Worm (Caenorhabditis elegans) whole organism, mixed stage, embryonic: ENCODE measurements around the gene R09A8.1.

Source experiments
- ces-1 ChIP-seq: fragments of 150-350 bp; optimal IDR thresholded peaks from 2 replicates; lab custom pipeline; 2014; ENCODE audit warnings: missing biosample characterization, missing genetic modification reagents, missing genetic modification characterization
- drap-1 ChIP-seq: fragments of 200-800 bp; sonication (Bioruptor generic); optimal IDR thresholded peaks from 3 replicates; lab custom pipeline; 2018; ENCODE audit warnings: mild to moderate bottlenecking, missing genetic modification characterization, missing compliant biosample characterization
- elt-3 ChIP-seq: fragments of 150-350 bp; optimal IDR thresholded peaks from 2 replicates; lab custom pipeline; 2014; ENCODE audit warnings: missing biosample characterization, missing genetic modification characterization
- hlh-1 ChIP-seq: fragments of 150-350 bp; optimal IDR thresholded peaks from 2 replicates; lab custom pipeline; 2014; ENCODE audit warnings: missing biosample characterization, missing genetic modification reagents, missing genetic modification characterization
- lin-13 ChIP-seq: fragments of 150-350 bp; optimal IDR thresholded peaks from 2 replicates; lab custom pipeline; 2014; ENCODE audit warnings: missing biosample characterization, missing genetic modification characterization
- lsy-2 ChIP-seq: fragments of 150-350 bp; optimal IDR thresholded peaks from 2 replicates; lab custom pipeline; 2014; ENCODE audit warnings: missing biosample characterization, missing genetic modification characterization
- mep-1 ChIP-seq: fragments of 150-350 bp; optimal IDR thresholded peaks from 2 replicates; lab custom pipeline; 2017; ENCODE audit warnings: missing biosample characterization, missing genetic modification reagents, missing genetic modification characterization, inconsistent platforms
- nhr-237 ChIP-seq: fragments of 150-350 bp; optimal IDR thresholded peaks from 2 replicates; lab custom pipeline; 2014; ENCODE audit warnings: missing biosample characterization, missing genetic modification characterization
- snpc-4 ChIP-seq: fragments of 150-350 bp; optimal IDR thresholded peaks from 2 replicates; lab custom pipeline; 2014; ENCODE audit warnings: missing biosample characterization, missing genetic modification characterization
- sptf-1 ChIP-seq: sonication (generic microtip); optimal IDR thresholded peaks from 2 replicates; lab custom pipeline; 2017; ENCODE audit warnings: mild to moderate bottlenecking, missing genetic modification characterization, moderate library complexity, missing compliant biosample characterization
- unc-39 ChIP-seq: fragments of 150-350 bp; optimal IDR thresholded peaks from 2 replicates; lab custom pipeline; 2014; ENCODE audit warnings: missing biosample characterization, missing genetic modification characterization
- unc-62 ChIP-seq: fragments of 150-350 bp; optimal IDR thresholded peaks from 2 replicates; lab custom pipeline; 2014; ENCODE audit warnings: missing biosample characterization, missing genetic modification reagents, missing genetic modification characterization
- ztf-11 ChIP-seq: fragments of 150-350 bp; optimal IDR thresholded peaks from 2 replicates; lab custom pipeline; 2014; ENCODE audit warnings: missing biosample characterization, missing genetic modification characterization

ce11 chrX:12629257-12629656 lies 15.7 kb downstream of the R09A8.1 start:
- TF ChIP-seq snpc-4 (tag; lab: Kevin White, UChicago), result no peak
- TF ChIP-seq lin-13 (tag; lab: Kevin White, UChicago), result no peak
- TF ChIP-seq elt-3 (tag; lab: Kevin White, UChicago), result no peak
- TF ChIP-seq nhr-237 (tag; lab: Kevin White, UChicago), result no peak
- TF ChIP-seq hlh-1 (tag; lab: Kevin White, UChicago), result no peak
- no peak for TF ChIP-seq unc-39 (tag; lab: Kevin White, UChicago)
- TF ChIP-seq unc-62 (GFP tag; lab: Kevin White, UChicago), result no peak
- no peak for TF ChIP-seq mep-1 (tag; lab: Kevin White, UChicago)
- no peak for TF ChIP-seq drap-1 (GFP tag; lab: Kevin White, UChicago)
- TF ChIP-seq ztf-11 (tag; lab: Kevin White, UChicago), result no peak
- TF ChIP-seq lsy-2 (tag; lab: Kevin White, UChicago), result no peak
- peak; percentile 66 for TF ChIP-seq ces-1 (GFP tag; lab: Kevin White, UChicago)
- peak; percentile 38 for TF ChIP-seq sptf-1 (tag; lab: Kevin White, UChicago)
